Worm (Caenorhabditis elegans) whole organism, L4 larva: ENCODE measurements around the gene srab-24.

ENCODE experiments used
- ZK337.2 ChIP-seq: fragments of 200-800 bp; sonication (Bioruptor generic); IDR thresholded peaks from 2 replicates; pipeline ENCODE4 v1.3.6; 2022; ENCODE audit warnings: missing genetic modification reagents, missing genetic modification characterization, missing compliant biosample characterization
- ama-1 ChIP-seq: fragments of 150-350 bp; optimal IDR thresholded peaks from 2 replicates; lab custom pipeline; 2014; ENCODE audit warnings: inconsistent platforms, mixed read lengths
- dmd-8 ChIP-seq: fragments of 200-800 bp; sonication (Bioruptor generic); IDR thresholded peaks from 2 replicates; pipeline ENCODE4 v1.3.6; 2022; ENCODE audit warnings: missing genetic modification characterization, missing compliant biosample characterization
- dmd-9 ChIP-seq: fragments of 200-800 bp; sonication (Bioruptor generic); IDR thresholded peaks from 2 replicates; pipeline ENCODE4 v1.3.6; 2022; ENCODE audit warnings: missing genetic modification reagents, missing genetic modification characterization, missing compliant biosample characterization
- lin-1 ChIP-seq: fragments of 200-800 bp; sonication (Bioruptor generic); IDR thresholded peaks from 2 replicates; pipeline ENCODE4 v1.3.6; 2022; ENCODE audit warnings: missing genetic modification reagents, missing genetic modification characterization, missing compliant biosample characterization
- lin-39 ChIP-seq: fragments of 150-350 bp; optimal IDR thresholded peaks from 2 replicates; lab custom pipeline; 2014; ENCODE audit warnings: missing biosample characterization, missing genetic modification reagents, missing genetic modification characterization
- snpc-4 ChIP-seq: fragments of 150-350 bp; optimal IDR thresholded peaks from 2 replicates; lab custom pipeline; 2014; ENCODE audit warnings: missing biosample characterization, missing genetic modification characterization
- tag-97 ChIP-seq: fragments of 200-800 bp; sonication (Bioruptor generic); IDR thresholded peaks from 2 replicates; pipeline ENCODE4 v1.3.6; 2022; ENCODE audit warnings: missing genetic modification characterization, missing compliant biosample characterization
- unc-130 ChIP-seq: sonication (generic microtip); optimal IDR thresholded peaks from 2 replicates; lab custom pipeline; 2016; ENCODE audit warnings: missing genetic modification reagents, missing genetic modification characterization, missing compliant biosample characterization

DNA sequence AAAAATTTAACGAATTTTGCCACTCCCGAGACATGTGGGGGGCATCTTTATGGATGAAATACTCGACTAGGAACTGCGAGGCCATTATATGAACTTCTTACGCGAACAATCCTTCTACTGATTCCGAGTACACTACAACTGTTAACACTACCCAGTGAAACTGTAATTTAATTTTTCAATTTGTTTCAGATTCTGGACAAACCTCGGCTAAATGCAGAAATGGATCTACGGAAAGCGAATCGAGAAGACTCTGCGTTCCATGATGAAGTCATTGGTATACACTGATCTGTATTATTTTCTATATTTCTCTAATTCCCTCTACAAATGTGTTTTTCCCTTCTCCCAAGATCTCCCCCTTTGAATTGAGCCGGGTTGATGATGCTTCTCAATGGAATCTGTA lies 34.9 kb upstream of the srab-24 start:
- TF ChIP-seq lin-1 (GFP tag; lab: Robert Waterston, UW) (no peak), lin-39 (tag; lab: Kevin White, UChicago) (no peak), dmd-9 (GFP tag; lab: Robert Waterston, UW) (no peak), unc-130 (GFP tag; lab: Kevin White, UChicago) (no peak), dmd-8 (GFP tag; lab: Robert Waterston, UW) (no peak), ZK337.2 (no peak), snpc-4 (tag; lab: Kevin White, UChicago) (no peak), tag-97 (GFP tag; lab: Robert Waterston, UW) (no peak), ama-1 (lab: Kevin White, UChicago) (no peak)
